Fruit fly (Drosophila melanogaster): ENCODE results near the gene Osi11.

The Osi11 gene

DNA sequence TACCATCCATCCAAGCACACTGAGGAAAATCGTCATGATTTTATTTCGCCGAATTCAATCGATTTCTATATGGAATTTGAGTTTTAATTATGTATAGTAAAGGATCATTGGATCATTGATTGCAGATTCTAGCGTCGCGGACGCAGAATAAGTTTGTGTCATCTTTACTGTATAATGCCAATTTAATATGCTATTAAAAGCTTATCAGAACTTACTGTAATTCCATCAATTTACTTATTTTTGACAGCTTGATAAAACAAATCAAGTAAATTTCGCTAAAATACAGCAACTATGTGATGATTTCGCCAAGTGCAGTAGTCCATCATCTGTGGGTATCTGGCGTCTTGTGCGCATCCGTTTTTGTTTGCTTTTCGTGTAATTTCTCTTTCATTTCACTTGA lies 35.5 kb downstream of the Osi11 start:
- TF ChIP-seq gem (tag; optimal IDR thresholded peaks at IDR 0.05) (peak; percentile 48), p53 (GFP tag; optimal IDR thresholded peaks at IDR 0.05) (no peak), aop (GFP tag; IDR thresholded peaks at IDR 0.05) (no peak), CG11504 (tag; optimal IDR thresholded peaks at IDR 0.05) (peak; percentile 63), run (tag; optimal IDR thresholded peaks at IDR 0.05) (no peak), CG18262 (tag; optimal IDR thresholded peaks at IDR 0.05) (peak; percentile 19), Ssrp (tag; optimal IDR thresholded peaks at IDR 0.05) (peak; percentile 5), Asciz (GFP tag; optimal IDR thresholded peaks at IDR 0.05) (peak; percentile 20), nmo (GFP tag; optimal IDR thresholded peaks at IDR 0.05) (peak; percentile 15), CG12155 (GFP tag; optimal IDR thresholded peaks at IDR 0.05) (no peak), CG4404 (GFP tag; IDR thresholded peaks at IDR 0.05) (no peak), Hr51 (GFP tag; optimal IDR thresholded peaks at IDR 0.05) (peak in 1 of 2 experiments; percentile 37), CG18599 (GFP tag; optimal IDR thresholded peaks at IDR 0.05) (no peak), CG17361 (GFP tag; IDR thresholded peaks at IDR 0.05) (0 out of 3 replicates have a peak, but pooled peaks have one; percentile 31), sens (GFP tag) (peak; percentile 80), CG31441 (GFP tag; IDR thresholded peaks at IDR 0.05) (peak; percentile 42; the same call in 1 of the 2 replicates), CG7839 (tag; optimal IDR thresholded peaks at IDR 0.05) (peak; percentile 5), sd (tag; optimal IDR thresholded peaks at IDR 0.05) (no peak), CG13424 (tag; optimal IDR thresholded peaks at IDR 0.05) (peak; percentile 20), CG17359 (tag; optimal IDR thresholded peaks at IDR 0.05) (peak; percentile 16), CG5245 (GFP tag; optimal IDR thresholded peaks at IDR 0.05) (no peak), dmrt99B (tag; optimal IDR thresholded peaks at IDR 0.05) (peak; percentile 63), fd96Cb (tag; optimal IDR thresholded peaks at IDR 0.05) (peak; percentile 21), seq (GFP tag; IDR thresholded peaks at IDR 0.05) (no peak), tap (tag; optimal IDR thresholded peaks at IDR 0.05) (peak; percentile 32), row (GFP tag; IDR thresholded peaks at IDR 0.05) (0 out of 3 replicates have a peak, but pooled peaks have one; percentile 8), ewg (GFP tag; optimal IDR thresholded peaks at IDR 0.05) (peak; percentile 5), Sox100B (GFP tag; optimal IDR thresholded peaks at IDR 0.05) (peak; percentile 44), ATbp (GFP tag; optimal IDR thresholded peaks at IDR 0.05) (peak; percentile 9), ac (GFP tag; optimal IDR thresholded peaks at IDR 0.05) (no peak), Jarid2 (GFP tag; optimal IDR thresholded peaks at IDR 0.05) (no peak), CG2199 (GFP tag; IDR thresholded peaks at IDR 0.05) (no peak), Oli (tag; optimal IDR thresholded peaks at IDR 0.05) (peak; percentile 18), Med (GFP tag) (peak; percentile 43), Tbp (GFP tag; optimal IDR thresholded peaks at IDR 0.05) (no peak), Side (GFP tag; optimal IDR thresholded peaks at IDR 0.05) (no peak), CG6683 (GFP tag; optimal IDR thresholded peaks at IDR 0.05) (no peak), Blimp-1 (GFP tag; optimal IDR thresholded peaks at IDR 0.05) (peak; percentile 6), Sox102F (GFP tag; optimal IDR thresholded peaks at IDR 0.05) (peak; percentile 52), CG2678 (tag; optimal IDR thresholded peaks at IDR 0.05) (peak; percentile 30), wor (GFP tag; IDR thresholded peaks at IDR 0.05) (0 out of 2 replicates have a peak, but pooled peaks have one; percentile 31), CG7357 (GFP tag; IDR thresholded peaks at IDR 0.05) (no peak), HLH54F (GFP tag; optimal IDR thresholded peaks at IDR 0.05) (no peak), Eip74EF (GFP tag; optimal IDR thresholded peaks at IDR 0.05) (peak in 1 of 2 experiments; percentile 11), phol (tag; optimal IDR thresholded peaks at IDR 0.05) (peak; percentile 44), CG33213 (GFP tag; optimal IDR thresholded peaks at IDR 0.05) (no peak), CG10979 (tag; optimal IDR thresholded peaks at IDR 0.05) (peak; percentile 21), disco-r (GFP tag; optimal IDR thresholded peaks at IDR 0.05) (no peak), CG1603 (tag; optimal IDR thresholded peaks at IDR 0.05) (peak; percentile 32), trh (GFP tag; optimal IDR thresholded peaks at IDR 0.05) (no peak)
